Fruit fly (Drosophila melanogaster): ENCODE data around the gene Nemp.

The Nemp gene

DNA sequence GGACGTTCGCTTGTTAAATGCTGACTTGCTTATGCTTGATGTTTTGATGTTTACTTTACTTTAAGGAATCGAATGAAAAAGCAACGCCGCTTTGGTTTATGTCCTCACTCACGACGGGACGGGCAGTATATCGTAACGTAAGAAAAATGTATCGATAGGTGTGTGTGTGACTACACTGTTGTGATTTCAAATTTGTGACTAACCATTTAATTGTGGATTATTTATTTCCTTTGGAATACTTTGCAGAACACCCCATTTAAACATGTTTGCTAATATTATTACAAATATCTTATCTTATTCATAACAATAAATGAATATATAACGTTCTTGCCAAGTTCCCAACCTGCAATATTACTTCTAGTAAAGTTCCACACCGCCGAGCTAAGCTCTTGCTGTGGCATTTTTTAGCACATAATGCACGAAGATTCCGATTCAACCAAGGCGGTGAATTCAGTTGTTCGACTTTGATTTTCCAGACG is at the start of gene Nemp, which contains the start of gene r (continued):
- TF ChIP-seq sqz (GFP tag; optimal IDR thresholded peaks at IDR 0.05), result no peak
- TF ChIP-seq Gsc (GFP tag; IDR thresholded peaks at IDR 0.05), result no peak
- no peak for TF ChIP-seq chm (GFP tag; IDR thresholded peaks at IDR 0.05)
- TF ChIP-seq Xbp1 (GFP tag; optimal IDR thresholded peaks at IDR 0.05), result no peak
- no peak for TF ChIP-seq CG4282 (GFP tag; optimal IDR thresholded peaks at IDR 0.05)
- peak; percentile 88 for TF ChIP-seq Sin3A (optimal IDR thresholded peaks at IDR 0.05)
- peak; percentile 40 for TF ChIP-seq stwl (tag; optimal IDR thresholded peaks at IDR 0.05)
- no peak for TF ChIP-seq emc (GFP tag; optimal IDR thresholded peaks at IDR 0.05)
- no peak for TF ChIP-seq CG5953 (GFP tag; IDR thresholded peaks at IDR 0.05)
- TF ChIP-seq CG31365 (tag; optimal IDR thresholded peaks at IDR 0.05), result no peak
- no peak for TF ChIP-seq gce (GFP tag; IDR thresholded peaks at IDR 0.05)
- TF ChIP-seq sens-2 (GFP tag; IDR thresholded peaks at IDR 0.05), result no peak
- no peak for TF ChIP-seq MESR4 (GFP tag; optimal IDR thresholded peaks at IDR 0.05)
- TF ChIP-seq al (GFP tag; IDR thresholded peaks at IDR 0.05), result no peak
- TF ChIP-seq NFAT (GFP tag; IDR thresholded peaks at IDR 0.05), result no peak
- no peak for TF ChIP-seq CG43689 (GFP tag; IDR thresholded peaks at IDR 0.05)
- TF ChIP-seq Camta (GFP tag; optimal IDR thresholded peaks at IDR 0.05), result no peak
- TF ChIP-seq Rfx (GFP tag; IDR thresholded peaks at IDR 0.05), result no peak
- no peak for TF ChIP-seq ham (GFP tag; IDR thresholded peaks at IDR 0.05)
- no peak for TF ChIP-seq ab (GFP tag; optimal IDR thresholded peaks at IDR 0.05)
- TF ChIP-seq CG8765 (GFP tag; IDR thresholded peaks at IDR 0.05), result no peak
- TF ChIP-seq CG7357 (GFP tag; IDR thresholded peaks at IDR 0.05), result no peak
- no peak for TF ChIP-seq CG8388 (GFP tag; optimal IDR thresholded peaks at IDR 0.05)
- no peak for TF ChIP-seq CG5180 (GFP tag; optimal IDR thresholded peaks at IDR 0.05)
- TF ChIP-seq Dad (GFP tag; optimal IDR thresholded peaks at IDR 0.05), result no peak
- TF ChIP-seq CG1603 (tag; optimal IDR thresholded peaks at IDR 0.05), result peak; percentile 47
- no peak for TF ChIP-seq ewg (GFP tag; optimal IDR thresholded peaks at IDR 0.05)
- TF ChIP-seq CrebB (tag; optimal IDR thresholded peaks at IDR 0.05), result no peak
- TF ChIP-seq jigr1 (GFP tag; IDR thresholded peaks at IDR 0.05), result no peak
- TF ChIP-seq Xrp1 (GFP tag; IDR thresholded peaks at IDR 0.05), result no peak
- TF ChIP-seq Dbx (GFP tag; IDR thresholded peaks at IDR 0.05), result no peak
- no peak for TF ChIP-seq PHDP (tag; optimal IDR thresholded peaks at IDR 0.05)
- no peak for TF ChIP-seq esg (GFP tag; conservative IDR thresholded peaks at IDR 0.05)
- TF ChIP-seq CG7745 (tag; optimal IDR thresholded peaks at IDR 0.05), result no peak
- TF ChIP-seq CG2875 (GFP tag; optimal IDR thresholded peaks at IDR 0.05), result no peak
- no peak for TF ChIP-seq HLH54F (GFP tag; optimal IDR thresholded peaks at IDR 0.05)
- TF ChIP-seq H15 (GFP tag; IDR thresholded peaks at IDR 0.05), result no peak
- no peak for TF ChIP-seq bowl (GFP tag; IDR thresholded peaks at IDR 0.05)
- no peak for TF ChIP-seq HLHmδ (GFP tag; optimal IDR thresholded peaks at IDR 0.05)
- no peak for TF ChIP-seq ash1 (GFP tag; optimal IDR thresholded peaks at IDR 0.05)
- no peak for TF ChIP-seq mld (GFP tag; IDR thresholded peaks at IDR 0.05; ENCODE audit: partially characterized antibody)
- TF ChIP-seq stc (GFP tag; IDR thresholded peaks at IDR 0.05), result no peak
- TF ChIP-seq B-H2 (GFP tag; optimal IDR thresholded peaks at IDR 0.05), result no peak
- peak; percentile 43 for TF ChIP-seq CG2129 (GFP tag; IDR thresholded peaks at IDR 0.05; ENCODE audit: partially characterized antibody)
- TF ChIP-seq CG13775 (GFP tag; optimal IDR thresholded peaks at IDR 0.05), result no peak
- TF ChIP-seq Dfd (GFP tag; optimal IDR thresholded peaks at IDR 0.05), result no peak
- TF ChIP-seq Fer3 (tag; optimal IDR thresholded peaks at IDR 0.05), result no peak
- TF ChIP-seq CG11560 (tag; IDR thresholded peaks at IDR 0.05), result peak; percentile 91
- no peak for TF ChIP-seq Taf1 (GFP tag; IDR thresholded peaks at IDR 0.05)
- no peak for TF ChIP-seq CG10462 (GFP tag; optimal IDR thresholded peaks at IDR 0.05)
- TF ChIP-seq salm (tag; optimal IDR thresholded peaks at IDR 0.05), result no peak
- TF ChIP-seq cad (GFP tag; optimal IDR thresholded peaks at IDR 0.05), result no peak
- no peak for TF ChIP-seq Neu2 (GFP tag; optimal IDR thresholded peaks at IDR 0.05; ENCODE audit: borderline replicate concordance)

All from whole organism, embryonic.